Worm (Caenorhabditis elegans): ENCODE results near the gene srv-31.
"Not testable (repeated sequence)": the region's sequence is repeated elsewhere in the genome, so short reads cannot be mapped to it uniquely, and the experiment has no call there.

Gene srv-31

DNA sequence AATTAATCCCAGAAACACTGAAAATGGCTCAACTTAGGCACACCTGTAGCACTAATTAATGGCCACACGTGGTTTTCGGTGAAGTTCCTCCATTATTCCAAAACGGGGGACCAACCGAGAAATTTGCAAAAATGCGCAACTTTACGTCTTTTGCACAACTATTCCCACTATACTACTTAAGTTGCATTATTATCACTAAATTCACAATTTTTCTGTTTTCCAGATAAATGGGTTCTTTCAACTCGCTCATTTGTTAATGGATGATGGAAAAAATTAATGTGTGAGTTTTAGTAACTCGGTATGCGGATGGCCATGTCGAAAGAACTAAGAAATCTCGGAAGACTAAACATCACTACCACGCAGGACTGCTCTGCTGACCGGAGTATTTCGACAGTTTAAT lies 17.2 kb downstream of the srv-31 start, which contains the start of gene T13A10.64:
Gene T13A10.64 (plus strand): TSS at position 301 of the 400 bp plus-strand sequence.
- TF ChIP-seq pha-4 (tag; optimal IDR thresholded peaks at IDR 0.05) (no peak), hlh-1 (tag; optimal IDR thresholded peaks at IDR 0.05) (no peak), nhr-12 (tag; optimal IDR thresholded peaks at IDR 0.05) (no peak), nhr-2 (tag; optimal IDR thresholded peaks at IDR 0.05) (no peak), sem-2 (GFP tag; optimal IDR thresholded peaks at IDR 0.05) (no peak), blmp-1 (tag; optimal IDR thresholded peaks at IDR 0.05) (no peak), elt-3 (tag; optimal IDR thresholded peaks at IDR 0.05) (no peak), mep-1 (tag; optimal IDR thresholded peaks at IDR 0.05) (no peak), lsy-2 (tag; optimal IDR thresholded peaks at IDR 0.05) (no peak), snpc-4 (tag; optimal IDR thresholded peaks at IDR 0.05) (no peak), tbx-8 (GFP tag; optimal IDR thresholded peaks at IDR 0.05) (no peak), ceh-43 (GFP tag; optimal IDR thresholded peaks at IDR 0.05) (no peak), ces-1 (GFP tag; optimal IDR thresholded peaks at IDR 0.05) (no peak), lin-13 (tag; optimal IDR thresholded peaks at IDR 0.05) (no peak), lin-32 (GFP tag; optimal IDR thresholded peaks at IDR 0.05) (no peak), drap-1 (GFP tag; optimal IDR thresholded peaks at IDR 0.05) (no peak), sptf-1 (tag; optimal IDR thresholded peaks at IDR 0.05) (no peak), unc-39 (tag; optimal IDR thresholded peaks at IDR 0.05) (no peak), nhr-76 (tag; optimal IDR thresholded peaks at IDR 0.05) (no peak), nhr-237 (tag; optimal IDR thresholded peaks at IDR 0.05) (no peak)

DNA sequence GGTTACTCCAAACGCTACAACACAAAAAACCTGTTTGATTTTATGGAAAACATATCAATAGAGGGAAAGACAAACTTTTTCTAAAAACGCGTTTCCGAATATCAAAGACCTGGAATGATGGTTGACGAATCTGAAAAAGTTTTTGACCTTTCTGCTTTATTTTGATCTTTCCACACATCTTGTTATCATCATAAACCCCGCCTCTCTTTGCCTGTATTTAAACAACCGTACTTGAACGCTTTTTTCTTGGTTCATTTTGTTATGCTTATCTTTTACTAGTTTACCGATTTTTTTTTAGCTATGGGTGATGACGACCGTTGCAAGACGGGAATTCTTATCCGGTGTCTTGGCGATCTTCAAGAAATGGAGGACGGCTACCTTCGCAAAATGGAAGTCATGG lies 18.8 kb downstream of the srv-31 start, which contains the start of gene T13A10.2:
Gene T13A10.2 (plus strand): TSS at position 301 of the 400 bp plus-strand sequence.
- not testable (repeated sequence) for TF ChIP-seq nhr-12, zip-8, nhr-2 (tag; optimal IDR thresholded peaks at IDR 0.05)

DNA sequence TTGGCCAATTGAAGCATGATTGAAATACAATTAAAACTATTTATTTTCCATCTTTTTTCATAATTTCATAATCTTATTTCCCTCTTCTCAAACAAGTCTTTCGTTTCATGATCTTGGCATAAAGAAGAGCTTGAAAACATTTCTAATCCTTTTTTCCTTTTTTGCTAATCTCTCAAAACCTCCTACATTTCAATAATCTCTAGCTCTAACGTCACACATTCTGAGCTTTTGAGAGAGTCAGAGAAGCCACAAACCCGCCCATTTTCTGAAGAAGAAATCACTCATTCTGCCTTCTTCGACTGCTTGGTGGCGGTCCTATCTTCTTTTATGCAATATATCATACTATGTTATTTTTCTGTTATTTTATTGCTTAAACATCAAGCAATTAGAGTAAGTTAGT lies 22.2 kb downstream of the srv-31 start, which contains the start of gene F58F9.1:
Gene F58F9.1 (plus strand): TSS at position 251 of the 400 bp plus-strand sequence.
- TF ChIP-seq lsy-2 (tag; optimal IDR thresholded peaks at IDR 0.05) (no peak), ces-1 (GFP tag; optimal IDR thresholded peaks at IDR 0.05) (peak; percentile 24)

DNA sequence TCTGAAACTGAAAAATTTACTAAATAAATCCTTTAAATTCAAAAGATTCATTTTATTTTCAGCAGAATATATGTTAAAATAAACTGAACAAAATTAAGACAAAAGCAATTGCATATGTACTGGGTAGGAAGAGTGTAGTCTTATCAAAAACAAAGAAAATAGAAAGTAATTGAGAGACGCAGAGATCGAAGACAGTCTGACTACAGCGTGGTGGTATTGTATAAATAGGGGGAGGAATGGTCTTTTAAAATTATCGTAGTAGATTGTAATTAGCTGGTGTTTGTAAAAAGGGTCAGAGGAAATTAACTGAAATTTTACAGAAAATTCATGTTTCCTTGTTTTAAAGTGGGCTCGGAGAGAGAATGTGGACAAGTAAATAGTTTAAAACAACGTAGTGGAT lies 23.3 kb downstream of the srv-31 start, which contains the start of gene acox-3:
Gene acox-3 (minus strand): TSS at position 7 of the 400 bp plus-strand sequence.
- no peak for TF ChIP-seq pha-4 (tag; optimal IDR thresholded peaks at IDR 0.05)
- no peak for TF ChIP-seq lin-32 (GFP tag; optimal IDR thresholded peaks at IDR 0.05)
- no peak for TF ChIP-seq unc-120 (tag; optimal IDR thresholded peaks at IDR 0.05; ENCODE audit: poor library complexity, severe bottlenecking)
- TF ChIP-seq bed-3 (GFP tag; optimal IDR thresholded peaks at IDR 0.05), result no peak
- TF ChIP-seq snpc-4 (tag; optimal IDR thresholded peaks at IDR 0.05), result no peak
- no peak for TF ChIP-seq cnd-1 (tag; optimal IDR thresholded peaks at IDR 0.05)
- TF ChIP-seq ztf-11 (tag; optimal IDR thresholded peaks at IDR 0.05), result no peak
- TF ChIP-seq drap-1 (GFP tag; optimal IDR thresholded peaks at IDR 0.05), result no peak
- no peak for TF ChIP-seq lsy-2 (tag; optimal IDR thresholded peaks at IDR 0.05)
- no peak for TF ChIP-seq mep-1 (tag; optimal IDR thresholded peaks at IDR 0.05)
- TF ChIP-seq unc-39 (tag; optimal IDR thresholded peaks at IDR 0.05), result no peak
- TF ChIP-seq ceh-39 (tag; optimal IDR thresholded peaks at IDR 0.05), result no peak
- no peak for TF ChIP-seq lin-13 (tag; optimal IDR thresholded peaks at IDR 0.05)
- TF ChIP-seq nhr-76 (tag; optimal IDR thresholded peaks at IDR 0.05), result no peak
- no peak for TF ChIP-seq elt-1 (tag; optimal IDR thresholded peaks at IDR 0.05; ENCODE audit: borderline replicate concordance, insufficient read depth)
- no peak for TF ChIP-seq tbx-8 (GFP tag; optimal IDR thresholded peaks at IDR 0.05)
- TF ChIP-seq M03D4.4 (tag; optimal IDR thresholded peaks at IDR 0.05), result no peak

DNA sequence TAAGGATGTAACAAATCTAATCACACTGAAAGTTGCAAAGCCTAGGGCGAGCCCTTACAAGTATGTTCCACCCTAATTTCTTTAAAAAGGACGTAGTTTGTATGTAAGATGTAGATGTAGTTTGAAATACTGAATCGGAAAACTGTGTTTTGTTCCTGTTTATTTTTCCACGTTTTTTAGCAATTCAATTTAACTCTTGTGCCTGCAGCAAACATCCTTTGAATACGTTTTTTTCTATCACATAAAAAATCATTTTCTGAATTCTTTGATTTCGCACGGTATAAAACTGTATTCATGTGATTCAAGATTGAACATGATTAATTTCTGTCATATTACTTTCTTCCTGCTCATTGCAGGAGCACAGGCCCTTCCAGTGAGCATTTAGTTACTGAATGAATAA lies 31.8 kb downstream of the srv-31 start, which contains the start of gene F58F9.9:
Gene F58F9.9 (plus strand): TSS at position 301 of the 400 bp plus-strand sequence.
- TF ChIP-seq nhr-237 (tag; optimal IDR thresholded peaks at IDR 0.05) (no peak), sptf-1 (tag; optimal IDR thresholded peaks at IDR 0.05) (no peak), nhr-12 (tag; optimal IDR thresholded peaks at IDR 0.05) (no peak), ham-2 (GFP tag; optimal IDR thresholded peaks at IDR 0.05) (no peak), unc-62 (GFP tag; optimal IDR thresholded peaks at IDR 0.05) (no peak), mep-1 (tag; optimal IDR thresholded peaks at IDR 0.05) (no peak), ztf-11 (tag; optimal IDR thresholded peaks at IDR 0.05) (no peak), lin-32 (GFP tag; optimal IDR thresholded peaks at IDR 0.05) (no peak), ceh-43 (GFP tag; optimal IDR thresholded peaks at IDR 0.05) (no peak), nhr-2 (tag; optimal IDR thresholded peaks at IDR 0.05) (no peak), zip-8 (tag; optimal IDR thresholded peaks at IDR 0.05) (no peak), cnd-1 (tag; optimal IDR thresholded peaks at IDR 0.05) (no peak), mab-5 (tag; optimal IDR thresholded peaks at IDR 0.05) (no peak), elt-1 (tag; optimal IDR thresholded peaks at IDR 0.05; ENCODE audit: borderline replicate concordance, insufficient read depth) (no peak), drap-1 (GFP tag; optimal IDR thresholded peaks at IDR 0.05) (no peak), lsy-2 (tag; optimal IDR thresholded peaks at IDR 0.05) (no peak), pha-4 (tag; optimal IDR thresholded peaks at IDR 0.05) (no peak)
